Worm (Caenorhabditis elegans): Measurements from ENCODE around the gene irld-49.

DNA sequence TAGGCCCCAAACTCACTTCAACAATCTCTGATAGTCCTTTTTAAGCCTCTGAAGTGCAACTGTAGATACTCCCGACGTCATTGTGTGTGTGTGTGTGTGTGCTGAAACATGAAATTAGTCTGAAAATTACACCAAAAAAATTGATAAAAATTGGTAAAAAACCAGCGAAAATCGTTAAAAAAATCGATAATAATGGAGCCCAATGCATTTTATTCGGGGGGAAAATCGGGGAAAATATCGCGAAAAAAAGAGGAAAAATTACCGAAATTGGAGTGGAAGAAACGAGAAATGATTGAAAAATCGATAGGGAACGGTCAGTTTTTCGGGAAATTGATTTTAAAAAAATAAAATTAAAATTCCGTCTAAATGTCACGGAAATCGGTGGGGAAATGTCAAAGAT, 43.7 kb upstream of the irld-49 start, which contains the start of gene ubc-26:
- no peak for TF ChIP-seq unc-62 (GFP tag; optimal IDR thresholded peaks at IDR 0.05)
- TF ChIP-seq pbrm-1 (GFP tag; IDR thresholded peaks at IDR 0.05) = no peak
- no peak for TF ChIP-seq xnd-1 (tag; optimal IDR thresholded peaks at IDR 0.05)
